Worm (Caenorhabditis elegans) whole organism, early embryonic: ENCODE data around the gene K01D12.1.

Source experiments
- F13C5.2 ChIP-seq: sonication (generic microtip); optimal IDR thresholded peaks from 2 replicates; lab custom pipeline; 2017; ENCODE audit warnings: mild to moderate bottlenecking, missing genetic modification characterization, inconsistent platforms, missing compliant biosample characterization
- ama-1 ChIP-seq: fragments of 150-350 bp; optimal IDR thresholded peaks from 2 replicates; lab custom pipeline; 2014
- ets-7 ChIP-seq: sonication (generic microtip); optimal IDR thresholded peaks from 2 replicates; lab custom pipeline; 2016; ENCODE audit warnings: missing genotype, missing genetic modification characterization, missing compliant biosample characterization
- hmbx-1 ChIP-seq: sonication (generic microtip); optimal IDR thresholded peaks from 2 replicates; lab custom pipeline; 2016; ENCODE audit warnings: mild to moderate bottlenecking, missing genetic modification characterization, missing compliant biosample characterization
- pes-1 ChIP-seq: fragments of 200-800 bp; sonication (Bioruptor generic); IDR thresholded peaks from 2 replicates; pipeline ENCODE4 v1.3.6; 2022; ENCODE audit warnings: missing genetic modification reagents, missing genetic modification characterization, missing compliant biosample characterization
- scrt-1 ChIP-seq: fragments of 200-800 bp; sonication (Bioruptor generic); IDR thresholded peaks from 2 replicates; pipeline ENCODE4 v1.3.6; 2022; ENCODE audit warnings: missing genetic modification characterization, missing compliant biosample characterization
- tbx-11 ChIP-seq: fragments of 200-800 bp; sonication (Bioruptor generic); IDR thresholded peaks from 2 replicates; pipeline ENCODE4 v1.3.6; 2022; ENCODE audit warnings: missing genetic modification characterization, missing compliant biosample characterization

DNA sequence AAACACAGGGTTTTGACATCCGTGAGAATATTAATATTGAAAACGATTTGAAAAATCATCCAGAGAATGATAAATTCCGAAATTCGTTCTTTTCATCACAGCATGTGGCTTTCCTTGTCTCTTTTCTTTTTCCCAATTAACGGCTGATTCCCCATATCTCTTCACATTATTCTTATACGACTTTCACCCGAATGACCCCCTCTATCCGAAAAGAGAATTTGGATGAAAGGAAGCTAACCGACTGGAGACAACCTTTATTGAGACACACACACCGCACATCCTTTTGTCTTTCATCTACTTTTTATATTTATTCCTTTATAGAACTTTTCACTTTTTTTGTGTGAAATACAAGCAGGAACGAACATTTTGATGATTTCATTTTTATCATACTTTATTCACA, 19.7 kb upstream of the K01D12.1 start:
- no peak for TF ChIP-seq ama-1 (lab: Kevin White, UChicago)
- TF ChIP-seq tbx-11 (GFP tag; lab: Robert Waterston, UW), result no peak
- no peak for TF ChIP-seq pes-1 (GFP tag; lab: Robert Waterston, UW)
- no peak for TF ChIP-seq scrt-1 (GFP tag; lab: Robert Waterston, UW)
- TF ChIP-seq ets-7 (tag; lab: Kevin White, UChicago), result no peak
- no peak for TF ChIP-seq hmbx-1
- no peak for TF ChIP-seq F13C5.2 (tag; lab: Kevin White, UChicago)
